Fruit fly (Drosophila melanogaster) whole organism, pupa: Measurements from ENCODE around the gene CG42514.

ENCODE experiments used
- CG10348 ChIP-seq: fragments of 200-800 bp; sonication (Bioruptor generic); IDR thresholded peaks from 2 replicates; pipeline ENCODE4 v1.3.6; 2022; ENCODE audit warnings: missing biosample characterization, missing genetic modification characterization
- CG12605 ChIP-seq: fragments of 200-800 bp; sonication (Bioruptor generic); IDR thresholded peaks from 2 replicates; pipeline ENCODE4 v1.3.6; 2022; ENCODE audit warnings: missing biosample characterization, missing genetic modification characterization
- CG13204 ChIP-seq: fragments of 200-800 bp; sonication (Bioruptor generic); optimal IDR thresholded peaks from 2 replicates; lab custom pipeline; 2018; ENCODE audit warnings: missing biosample characterization, mild to moderate bottlenecking, missing genetic modification characterization, moderate library complexity
- CG14655 ChIP-seq: fragments of 200-800 bp; sonication (Bioruptor generic); optimal IDR thresholded peaks from 3 replicates; lab custom pipeline; 2017; ENCODE audit warnings: mild to moderate bottlenecking, missing biosample characterization, missing genetic modification reagents, missing genetic modification characterization
- CG15710 ChIP-seq: fragments of 200-800 bp; sonication (Bioruptor generic); optimal IDR thresholded peaks from 2 replicates; lab custom pipeline; 2018; ENCODE audit warnings: missing biosample characterization, mild to moderate bottlenecking, missing genetic modification characterization, moderate library complexity
- CG17806 ChIP-seq: fragments of 200-800 bp; sonication (Bioruptor generic); optimal IDR thresholded peaks from 2 replicates; lab custom pipeline; 2018; ENCODE audit warnings: missing biosample characterization, mild to moderate bottlenecking, missing genetic modification characterization, moderate library complexity
- CG32121 ChIP-seq: fragments of 200-800 bp; sonication (Bioruptor generic); IDR thresholded peaks from 2 replicates; pipeline ENCODE4 v1.3.6; 2022; ENCODE audit warnings: missing biosample characterization, missing genetic modification characterization
- CG34367 ChIP-seq: fragments of 200-800 bp; sonication (Bioruptor generic); optimal IDR thresholded peaks from 2 replicates; lab custom pipeline; 2018; ENCODE audit warnings: missing biosample characterization, mild to moderate bottlenecking, missing genetic modification characterization
- CG4496 ChIP-seq: fragments of 200-800 bp; sonication (Bioruptor generic); IDR thresholded peaks from 3 replicates; pipeline ENCODE4 v1.3.6; 2022; ENCODE audit warnings: missing biosample characterization, missing genetic modification characterization
- CG8159 ChIP-seq: fragments of 200-800 bp; sonication (Bioruptor generic); optimal IDR thresholded peaks from 3 replicates; lab custom pipeline; 2018; ENCODE audit warnings: missing biosample characterization, mild to moderate bottlenecking, missing genetic modification characterization, moderate library complexity
- CG8301 ChIP-seq: fragments of 200-800 bp; sonication (Bioruptor generic); optimal IDR thresholded peaks from 2 replicates; lab custom pipeline; 2018; ENCODE audit warnings: missing biosample characterization, mild to moderate bottlenecking, missing genetic modification characterization
- CG9948 ChIP-seq: fragments of 200-800 bp; sonication (Bioruptor generic); optimal IDR thresholded peaks from 2 replicates; lab custom pipeline; 2018; ENCODE audit warnings: missing biosample characterization, mild to moderate bottlenecking, missing genetic modification characterization, moderate library complexity
- D1 ChIP-seq: fragments of 200-800 bp; sonication (Bioruptor generic); optimal IDR thresholded peaks from 2 replicates; lab custom pipeline; 2018; ENCODE audit warnings: missing biosample characterization, mild to moderate bottlenecking, missing genetic modification characterization, moderate library complexity
- EcR ChIP-seq: fragments of 200-800 bp; sonication (Bioruptor generic); optimal IDR thresholded peaks from 3 replicates; lab custom pipeline; 2019; ENCODE audit warnings: missing biosample characterization, missing genetic modification characterization, mild to moderate bottlenecking, moderate library complexity, missing genetic modification reagents
- Ets98B ChIP-seq: fragments of 200-800 bp; sonication (Bioruptor generic); IDR thresholded peaks from 2 replicates; pipeline ENCODE4 v1.3.6; 2022; ENCODE audit warnings: missing biosample characterization, missing genetic modification characterization
- Pif1A ChIP-seq: fragments of 200-800 bp; sonication (Bioruptor generic); optimal IDR thresholded peaks from 3 replicates; lab custom pipeline; 2016; ENCODE audit warnings: missing biosample characterization, missing genetic modification characterization
- Pif1B ChIP-seq: fragments of 200-800 bp; sonication (Bioruptor generic); optimal IDR thresholded peaks from 3 replicates; lab custom pipeline; 2016; ENCODE audit warnings: missing biosample characterization, missing genetic modification characterization
- Snoo ChIP-seq: fragments of 200-800 bp; sonication (Bioruptor generic); optimal IDR thresholded peaks from 3 replicates; lab custom pipeline; 2017; ENCODE audit warnings: missing biosample characterization, mild to moderate bottlenecking, missing genetic modification characterization, inconsistent platforms
- fd96Ca ChIP-seq: fragments of 200-800 bp; sonication (Bioruptor generic); IDR thresholded peaks from 3 replicates; pipeline ENCODE4 v1.3.6; 2022; ENCODE audit warnings: missing biosample characterization, missing genetic modification characterization
- gl ChIP-seq: fragments of 200-800 bp; sonication (Bioruptor generic); optimal IDR thresholded peaks from 2 replicates; lab custom pipeline; 2018; ENCODE audit warnings: missing biosample characterization, mild to moderate bottlenecking, missing genetic modification characterization
- rn ChIP-seq: fragments of 200-800 bp; sonication (Bioruptor generic); IDR thresholded peaks from 2 replicates; pipeline ENCODE4 v1.3.6; 2022; ENCODE audit warnings: missing biosample characterization, missing genetic modification characterization

Gene CG42514

DNA sequence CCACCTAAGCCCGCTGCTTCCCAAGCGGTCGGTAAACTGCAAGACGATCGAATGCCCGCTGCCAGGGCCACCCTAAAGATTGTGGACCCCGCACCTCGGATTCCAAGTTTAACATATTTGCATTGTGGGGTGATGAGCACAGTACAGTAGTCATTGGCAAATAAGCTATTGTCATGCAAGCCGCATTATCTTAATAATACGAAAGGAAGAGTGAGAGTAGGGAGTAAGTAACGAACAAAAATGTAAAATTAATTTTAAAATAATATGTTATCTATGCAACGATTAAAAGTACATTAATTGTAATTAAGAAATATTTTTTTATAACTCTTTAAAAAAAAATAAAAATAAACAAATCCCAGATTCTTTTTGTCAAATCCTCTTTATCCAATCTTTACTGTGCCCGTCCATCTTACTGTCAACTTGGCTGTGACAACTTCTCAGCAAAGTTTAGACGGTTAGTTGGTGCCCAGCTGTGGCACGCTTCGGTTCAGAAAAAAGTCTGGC lies 1.2 kb upstream of the CG42514 start, which contains the start of gene st:
st (plus strand) TSS at position 454 of the 504 bp plus-strand sequence.
- TF ChIP-seq CG8159 (tag; lab: Kevin White, UChicago) = peak; percentile 55
- peak; percentile 44 for TF ChIP-seq CG14655 (GFP tag; lab: Kevin White, UChicago)
- TF ChIP-seq CG13204 (GFP tag; lab: Kevin White, UChicago) = no peak
- no peak for TF ChIP-seq CG10348 (GFP tag; lab: Robert Waterston, UW)
- TF ChIP-seq, all 21 proteins: peak for 2

- TF ChIP-seq CG8301 (tag; lab: Kevin White, UChicago) = no peak
These were observed 801 bp downstream of the CG42514 start for dm6 chr3L:16495235-16495634.

dm6 chr3L:16494651-16495074 lies 1.4 kb downstream of the CG42514 start:
- peak; percentile 19 for TF ChIP-seq CG17806
- TF ChIP-seq Pif1A (GFP tag; lab: Kevin White, UChicago) = no peak
- TF ChIP-seq CG9948 = peak; percentile 25
- TF ChIP-seq D1 (tag; lab: Kevin White, UChicago) = no peak
- peak; percentile 16; the same call in 1 of the 3 replicates for TF ChIP-seq CG4496 (GFP tag; lab: Robert Waterston, UW)
- TF ChIP-seq CG8301 (tag; lab: Kevin White, UChicago) = peak; percentile 34
- TF ChIP-seq CG10348 (GFP tag; lab: Robert Waterston, UW) = no peak
- no peak for TF ChIP-seq Snoo (tag; lab: Kevin White, UChicago)
- peak; percentile 48 for TF ChIP-seq CG14655 (GFP tag; lab: Kevin White, UChicago)
- TF ChIP-seq CG34367 (tag; lab: Kevin White, UChicago) = no peak
- peak; percentile 1 for TF ChIP-seq Pif1B (GFP tag; lab: Kevin White, UChicago)
- no peak for TF ChIP-seq gl (tag; lab: Kevin White, UChicago)
- TF ChIP-seq CG8159 (tag; lab: Kevin White, UChicago) = peak; percentile 38
- no peak for TF ChIP-seq rn (GFP tag; lab: Robert Waterston, UW)
- no peak for TF ChIP-seq CG13204 (GFP tag; lab: Kevin White, UChicago)
- no peak for TF ChIP-seq CG12605 (GFP tag; lab: Robert Waterston, UW)
- peak; percentile 15 for TF ChIP-seq CG15710 (tag; lab: Kevin White, UChicago)
- TF ChIP-seq CG32121 (GFP tag; lab: Robert Waterston, UW) = no peak; the same call in 1 of the 2 replicates
- no peak for TF ChIP-seq fd96Ca (GFP tag; lab: Robert Waterston, UW)
- TF ChIP-seq Ets98B = no peak
- no peak for TF ChIP-seq EcR
- TF ChIP-seq, all 21 proteins: peak for 8

dm6 chr3L:16493717-16494116 lies 2.3 kb downstream of the CG42514 start:
- TF ChIP-seq CG32121 (GFP tag; lab: Robert Waterston, UW) (no peak), CG15710 (tag; lab: Kevin White, UChicago) (no peak), D1 (tag; lab: Kevin White, UChicago) (no peak), CG34367 (tag; lab: Kevin White, UChicago) (no peak), CG8159 (tag; lab: Kevin White, UChicago) (no peak), gl (tag; lab: Kevin White, UChicago) (no peak), fd96Ca (GFP tag; lab: Robert Waterston, UW) (no peak), CG10348 (GFP tag; lab: Robert Waterston, UW) (no peak), Snoo (tag; lab: Kevin White, UChicago) (no peak), CG9948 (no peak), CG12605 (GFP tag; lab: Robert Waterston, UW) (no peak), Pif1A (GFP tag; lab: Kevin White, UChicago) (no peak), CG17806 (no peak), CG13204 (GFP tag; lab: Kevin White, UChicago) (no peak), Ets98B (no peak), CG4496 (GFP tag; lab: Robert Waterston, UW) (no peak), CG8301 (tag; lab: Kevin White, UChicago) (no peak), Pif1B (GFP tag; lab: Kevin White, UChicago) (no peak), CG14655 (GFP tag; lab: Kevin White, UChicago) (no peak), rn (GFP tag; lab: Robert Waterston, UW) (no peak)

- TF ChIP-seq CG10348 (GFP tag; lab: Robert Waterston, UW) (no peak), CG34367 (tag; lab: Kevin White, UChicago) (no peak), CG8301 (tag; lab: Kevin White, UChicago) (no peak), CG17806 (no peak), CG14655 (GFP tag; lab: Kevin White, UChicago) (no peak), EcR (no peak), Snoo (tag; lab: Kevin White, UChicago) (no peak), CG15710 (tag; lab: Kevin White, UChicago) (no peak), Pif1A (GFP tag; lab: Kevin White, UChicago) (no peak), Pif1B (GFP tag; lab: Kevin White, UChicago) (no peak), rn (GFP tag; lab: Robert Waterston, UW) (no peak), gl (tag; lab: Kevin White, UChicago) (no peak), CG4496 (GFP tag; lab: Robert Waterston, UW) (no peak), CG12605 (GFP tag; lab: Robert Waterston, UW) (no peak), CG9948 (no peak)
- TF ChIP-seq, all 21 proteins: peak for 0
These were observed 4.9 kb downstream of the CG42514 start for dm6 chr3L:16491006-16491605.

DNA sequence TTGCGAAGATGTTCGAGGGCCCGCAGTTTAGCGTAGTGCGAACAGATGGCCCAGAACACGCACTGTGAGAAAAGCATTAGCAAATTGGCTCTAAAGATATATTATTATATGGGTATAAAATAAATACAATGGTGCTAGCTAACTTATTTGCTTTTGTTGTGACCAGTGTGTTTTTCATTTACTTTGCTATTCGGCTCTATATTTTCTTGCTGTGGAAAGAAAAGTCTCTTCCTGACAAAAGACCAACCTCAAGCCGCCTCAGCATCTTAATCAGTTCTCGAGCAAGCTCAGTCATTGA lies 5.5 kb downstream of the CG42514 start:
- TF ChIP-seq Snoo (tag; lab: Kevin White, UChicago) = peak; percentile 64
- TF ChIP-seq CG8159 (tag; lab: Kevin White, UChicago) = peak; percentile 92
- TF ChIP-seq CG34367 (tag; lab: Kevin White, UChicago) = peak; percentile 90
- TF ChIP-seq CG17806 = peak; percentile 91
- peak; percentile 66 for TF ChIP-seq CG4496 (GFP tag; lab: Robert Waterston, UW)
- peak; percentile 91 for TF ChIP-seq CG15710 (tag; lab: Kevin White, UChicago)
- TF ChIP-seq CG14655 (GFP tag; lab: Kevin White, UChicago) = peak; percentile 70
- TF ChIP-seq D1 (tag; lab: Kevin White, UChicago) = peak; percentile 65
- peak; percentile 87 for TF ChIP-seq CG9948
- TF ChIP-seq CG32121 (GFP tag; lab: Robert Waterston, UW) = no peak
- no peak for TF ChIP-seq Ets98B
- TF ChIP-seq CG13204 (GFP tag; lab: Kevin White, UChicago) = peak; percentile 55
- peak; percentile 36 for TF ChIP-seq CG8301 (tag; lab: Kevin White, UChicago)
- TF ChIP-seq gl (tag; lab: Kevin White, UChicago) = peak; percentile 78
- TF ChIP-seq fd96Ca (GFP tag; lab: Robert Waterston, UW) = peak; percentile 27; the same call in 1 of the 3 replicates
- 0 out of 2 replicates have a peak, but pooled peaks have one; percentile 27 for TF ChIP-seq CG12605 (GFP tag; lab: Robert Waterston, UW)
- no peak for TF ChIP-seq CG10348 (GFP tag; lab: Robert Waterston, UW)
- no peak for TF ChIP-seq EcR
- TF ChIP-seq rn (GFP tag; lab: Robert Waterston, UW) = no peak
- TF ChIP-seq Pif1B (GFP tag; lab: Kevin White, UChicago) = peak; percentile 78
- peak; percentile 59 for TF ChIP-seq Pif1A (GFP tag; lab: Kevin White, UChicago)
